Worm (Caenorhabditis elegans): Measurements from ENCODE around the gene ZC373.3.

- TF ChIP-seq ceh-82 (tag; optimal IDR thresholded peaks at IDR 0.05) (no peak), unc-39 (tag; optimal IDR thresholded peaks at IDR 0.05) (no peak), dmd-4 (tag; optimal IDR thresholded peaks at IDR 0.05) (no peak), ZK546.5 (tag; optimal IDR thresholded peaks at IDR 0.05) (no peak), unc-55 (GFP tag; optimal IDR thresholded peaks at IDR 0.05) (no peak), nhr-6 (tag; optimal IDR thresholded peaks at IDR 0.05) (no peak), ztf-4 (tag; optimal IDR thresholded peaks at IDR 0.05) (no peak), sma-9 (GFP tag; optimal IDR thresholded peaks at IDR 0.05) (no peak), sma-9 (tag; optimal IDR thresholded peaks at IDR 0.05) (no peak), F13H6.1 (tag; optimal IDR thresholded peaks at IDR 0.05) (no peak), zag-1 (tag; optimal IDR thresholded peaks at IDR 0.05) (no peak), C34F6.9 (tag; optimal IDR thresholded peaks at IDR 0.05) (no peak), snpc-4 (tag; optimal IDR thresholded peaks at IDR 0.05) (no peak), nhr-12 (tag; optimal IDR thresholded peaks at IDR 0.05) (no peak), aly-2 (tag; optimal IDR thresholded peaks at IDR 0.05) (no peak)
Measured at ce11 chrX:10044473-10044872, 15.9 kb upstream of the ZC373.3 start.

All from whole organism, L2 larva.